Worm (Caenorhabditis elegans) whole organism, midembryonic: ENCODE results near the gene dhs-14.

Source experiments
- T22C8.4 ChIP-seq: fragments of 200-800 bp; sonication (Bioruptor generic); IDR thresholded peaks from 2 replicates; pipeline ENCODE4 v1.3.6; 2022; ENCODE audit warnings: missing genetic modification characterization, missing compliant biosample characterization
- cog-1 ChIP-seq: sonication (generic microtip); optimal IDR thresholded peaks from 2 replicates; lab custom pipeline; 2016; ENCODE audit warnings: missing genetic modification characterization, missing compliant biosample characterization
- flt-1 ChIP-seq: fragments of 200-800 bp; sonication (Bioruptor generic); IDR thresholded peaks from 2 replicates; pipeline ENCODE4 v1.3.6; 2022; ENCODE audit warnings: missing genetic modification characterization, missing compliant biosample characterization
- klf-2 ChIP-seq: fragments of 200-800 bp; sonication (Bioruptor generic); conservative IDR thresholded peaks from 2 replicates; pipeline ENCODE4 v1.3.6; 2022; ENCODE audit warnings: missing genetic modification reagents, missing genetic modification characterization, missing compliant biosample characterization
- med-1 ChIP-seq: sonication (generic microtip); optimal IDR thresholded peaks from 2 replicates; lab custom pipeline; 2017; ENCODE audit warnings: missing genetic modification characterization, mild to moderate bottlenecking, missing compliant biosample characterization, antibody characterized with exemption, missing genetic modification reagents; ENCODE audit not compliant: insufficient read depth
- ref-1 ChIP-seq: fragments of 200-800 bp; sonication (Bioruptor generic); conservative IDR thresholded peaks from 2 replicates; pipeline ENCODE4 v1.3.6; 2022; ENCODE audit warnings: missing genetic modification reagents, missing genetic modification characterization, missing compliant biosample characterization
- tab-1 ChIP-seq: fragments of 200-800 bp; sonication (Bioruptor generic); IDR thresholded peaks from 2 replicates; pipeline ENCODE4 v1.3.6; 2022; ENCODE audit warnings: missing genetic modification characterization, missing compliant biosample characterization
- ztf-23 ChIP-seq: fragments of 200-800 bp; sonication (Bioruptor generic); IDR thresholded peaks from 2 replicates; pipeline ENCODE4 v1.3.6; 2022; ENCODE audit warnings: missing genetic modification reagents, missing genetic modification characterization, missing compliant biosample characterization
- ztf-29 ChIP-seq: fragments of 200-800 bp; sonication (Bioruptor generic); IDR thresholded peaks from 2 replicates; pipeline ENCODE4 v1.3.6; 2022; ENCODE audit warnings: missing genetic modification reagents, missing genetic modification characterization, missing compliant biosample characterization

The dhs-14 gene

DNA sequence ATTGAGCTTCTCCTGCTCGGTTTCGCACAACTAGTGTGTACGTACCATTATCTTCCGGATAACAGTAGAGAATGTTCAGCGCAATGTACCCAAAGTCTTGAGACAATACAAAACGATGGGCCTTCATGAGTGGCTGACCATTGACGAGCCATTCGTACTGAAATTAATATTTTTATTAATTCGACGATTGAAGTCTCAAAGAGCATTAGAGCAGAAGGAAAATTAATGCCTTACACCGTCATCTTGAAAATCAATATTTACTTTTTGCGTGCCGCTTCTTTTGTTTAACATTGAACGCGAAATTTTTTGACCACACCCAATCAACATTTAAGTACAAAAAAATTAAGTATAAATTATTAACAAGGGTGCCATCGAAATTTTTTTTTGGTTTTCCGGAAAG lies 28.0 kb upstream of the dhs-14 start:
- TF ChIP-seq ztf-23 (GFP tag; lab: Robert Waterston, UW) (no peak), med-1 (GFP tag; lab: Kevin White, UChicago) (no peak), flt-1 (GFP tag; lab: Robert Waterston, UW) (no peak), klf-2 (GFP tag; lab: Robert Waterston, UW) (no peak), cog-1 (no peak), ztf-29 (GFP tag; lab: Robert Waterston, UW) (no peak), tab-1 (GFP tag; lab: Robert Waterston, UW) (no peak), T22C8.4 (GFP tag; lab: Robert Waterston, UW) (no peak)

DNA sequence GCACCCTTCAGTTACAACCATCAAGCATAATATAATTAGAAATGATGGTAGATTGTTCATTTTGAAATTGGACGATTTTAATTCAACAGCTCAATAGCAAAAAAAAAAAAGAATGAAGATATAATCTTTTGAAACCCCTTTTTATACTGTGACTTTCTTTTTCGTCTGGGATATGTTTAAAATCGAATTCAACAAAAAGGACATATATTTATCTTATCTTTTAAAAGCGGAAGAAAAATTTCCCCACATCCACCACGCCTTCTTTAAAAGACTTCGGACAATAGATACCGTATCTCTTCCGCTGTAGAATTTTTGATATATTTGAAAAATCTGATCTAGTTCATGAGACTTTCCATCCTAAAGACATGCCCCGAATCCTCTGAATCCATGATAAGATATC lies 15.8 kb upstream of the dhs-14 start, which contains the start of gene R05D8.11:
R05D8.11 (minus strand) TSS at position 101 of the 400 bp plus-strand sequence.
- TF ChIP-seq klf-2 (GFP tag; lab: Robert Waterston, UW) (no peak), tab-1 (GFP tag; lab: Robert Waterston, UW) (no peak), T22C8.4 (GFP tag; lab: Robert Waterston, UW) (no peak)

DNA sequence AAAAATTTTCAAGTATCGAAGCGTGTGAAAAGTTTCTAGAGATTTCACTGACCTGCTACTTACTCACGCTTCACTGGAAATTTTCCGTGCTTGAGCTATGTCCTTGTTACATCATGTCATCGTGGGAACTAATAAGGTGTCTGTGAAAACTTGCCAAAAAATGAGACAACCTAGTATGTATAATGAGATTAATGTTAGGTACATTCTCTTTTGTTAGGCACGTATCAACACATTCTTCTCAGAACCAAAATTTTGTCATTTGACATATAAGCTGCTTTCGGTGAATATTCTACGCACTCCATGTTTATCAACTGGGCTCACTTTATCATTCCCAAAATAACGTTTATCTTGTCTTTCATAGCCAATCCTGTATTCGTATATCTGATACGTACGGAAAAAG lies 9.0 kb upstream of the dhs-14 start, which contains the start of gene srj-18:
srj-18 (plus strand) TSS at position 301 of the 400 bp plus-strand sequence.
- TF ChIP-seq T22C8.4 (GFP tag; lab: Robert Waterston, UW) (no peak), flt-1 (GFP tag; lab: Robert Waterston, UW) (no peak), ztf-29 (GFP tag; lab: Robert Waterston, UW) (no peak), med-1 (GFP tag; lab: Kevin White, UChicago) (no peak), ztf-23 (GFP tag; lab: Robert Waterston, UW) (no peak), ref-1 (no peak), tab-1 (GFP tag; lab: Robert Waterston, UW) (no peak), klf-2 (GFP tag; lab: Robert Waterston, UW) (no peak), cog-1 (no peak)

DNA sequence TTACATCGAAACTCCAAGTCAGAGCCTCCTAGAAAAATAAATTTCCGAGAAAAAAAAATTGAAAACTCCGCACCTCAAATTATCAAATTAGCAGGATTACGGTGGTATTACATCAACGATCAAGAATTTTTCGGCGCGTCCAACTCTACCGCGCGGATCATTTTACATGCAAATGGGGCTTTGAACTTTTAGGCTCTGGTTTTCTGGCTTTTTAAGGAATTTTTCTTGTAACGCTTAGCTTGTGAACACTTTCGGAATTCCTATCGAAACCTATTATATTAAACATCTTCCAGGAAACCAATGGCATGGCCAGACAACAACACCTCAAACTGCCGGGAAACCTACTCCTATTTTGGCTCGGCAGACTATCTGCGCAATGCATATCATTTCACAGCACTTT lies 6.6 kb upstream of the dhs-14 start, which contains the start of gene srh-56:
srh-56 (plus strand) TSS at position 301 of the 400 bp plus-strand sequence.
- TF ChIP-seq ztf-29 (GFP tag; lab: Robert Waterston, UW) (no peak), tab-1 (GFP tag; lab: Robert Waterston, UW) (no peak), T22C8.4 (GFP tag; lab: Robert Waterston, UW) (no peak), flt-1 (GFP tag; lab: Robert Waterston, UW) (no peak), ztf-23 (GFP tag; lab: Robert Waterston, UW) (no peak), cog-1 (no peak), klf-2 (GFP tag; lab: Robert Waterston, UW) (no peak), ref-1 (no peak), med-1 (GFP tag; lab: Kevin White, UChicago) (no peak)

DNA sequence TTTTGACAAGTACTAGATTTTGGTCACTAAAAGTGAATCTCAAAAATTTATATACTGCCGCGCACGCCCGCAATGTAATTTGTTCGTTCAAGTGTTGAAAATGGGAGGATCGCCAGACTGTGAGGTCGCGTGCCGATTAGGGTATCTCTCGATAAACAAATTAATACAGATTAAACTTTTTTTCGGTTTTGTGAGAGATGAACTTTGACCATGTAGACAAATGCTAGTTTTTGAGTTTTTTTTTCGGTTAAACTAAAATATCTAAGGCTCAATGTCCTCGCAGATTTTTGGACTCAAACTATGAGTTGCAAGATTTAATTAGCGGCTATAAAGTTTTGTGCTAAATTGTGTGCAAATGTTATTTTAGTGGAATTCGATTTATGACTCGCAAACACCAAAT lies 4.8 kb upstream of the dhs-14 start, which contains the start of gene dhs-15:
dhs-15 (minus strand) TSS at position 101 of the 400 bp plus-strand sequence.
- TF ChIP-seq ref-1 (no peak), T22C8.4 (GFP tag; lab: Robert Waterston, UW) (no peak), med-1 (GFP tag; lab: Kevin White, UChicago) (no peak), tab-1 (GFP tag; lab: Robert Waterston, UW) (no peak), ztf-29 (GFP tag; lab: Robert Waterston, UW) (no peak), flt-1 (GFP tag; lab: Robert Waterston, UW) (no peak), cog-1 (no peak), klf-2 (GFP tag; lab: Robert Waterston, UW) (no peak), ztf-23 (GFP tag; lab: Robert Waterston, UW) (no peak)

DNA sequence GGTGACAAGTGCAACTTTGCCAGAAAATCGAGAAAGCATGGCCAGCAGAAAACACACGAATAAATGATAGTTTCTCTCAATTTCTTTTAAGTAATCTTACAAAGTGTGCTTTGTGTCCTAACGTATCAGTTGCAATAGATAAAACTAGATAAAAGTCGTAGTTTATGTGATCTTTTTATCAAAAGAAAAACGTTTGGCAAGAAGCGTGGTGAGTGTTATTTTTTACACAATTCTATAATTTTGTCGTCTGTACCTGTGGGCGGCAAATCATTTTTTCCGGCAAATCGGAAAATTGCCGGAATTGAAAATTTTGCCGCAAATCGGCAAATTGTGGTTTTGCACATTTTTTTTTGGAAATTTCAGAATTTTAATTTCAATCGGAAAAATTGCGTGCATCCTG lies 2.5 kb upstream of the dhs-14 start, which contains the start of gene R05D8.9:
R05D8.9 (minus strand) TSS at position 101 of the 400 bp plus-strand sequence.
- TF ChIP-seq cog-1 (no peak), flt-1 (GFP tag; lab: Robert Waterston, UW) (no peak), med-1 (GFP tag; lab: Kevin White, UChicago) (no peak), ref-1 (no peak), ztf-23 (GFP tag; lab: Robert Waterston, UW) (no peak), ztf-29 (GFP tag; lab: Robert Waterston, UW) (no peak), T22C8.4 (GFP tag; lab: Robert Waterston, UW) (no peak)

DNA sequence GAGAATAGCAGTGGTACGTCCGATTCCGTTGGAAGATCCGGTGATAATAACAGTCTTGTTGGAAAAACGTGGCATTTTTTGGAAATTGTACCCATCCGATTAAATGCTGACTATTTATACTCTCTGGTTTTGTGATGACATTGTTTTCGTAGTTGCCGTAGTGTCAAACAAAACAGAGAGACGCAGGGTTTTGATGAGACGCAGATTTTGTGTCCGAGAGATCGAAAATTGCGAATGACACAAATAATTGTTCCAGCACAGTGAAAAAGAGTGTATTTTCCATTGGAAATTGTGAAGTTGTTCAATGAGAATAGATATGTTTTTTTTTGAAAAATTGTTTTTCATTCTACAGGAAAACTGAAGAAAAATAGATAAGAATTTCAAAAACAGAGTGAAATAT lies 1.9 kb downstream of the dhs-14 start, which contains the start of gene R05D8.7:
R05D8.7 (minus strand) TSS at position 104 of the 400 bp plus-strand sequence.
- TF ChIP-seq flt-1 (GFP tag; lab: Robert Waterston, UW) = no peak
- TF ChIP-seq ref-1 = no peak
- TF ChIP-seq cog-1 = no peak
- no peak for TF ChIP-seq ztf-29 (GFP tag; lab: Robert Waterston, UW)

DNA sequence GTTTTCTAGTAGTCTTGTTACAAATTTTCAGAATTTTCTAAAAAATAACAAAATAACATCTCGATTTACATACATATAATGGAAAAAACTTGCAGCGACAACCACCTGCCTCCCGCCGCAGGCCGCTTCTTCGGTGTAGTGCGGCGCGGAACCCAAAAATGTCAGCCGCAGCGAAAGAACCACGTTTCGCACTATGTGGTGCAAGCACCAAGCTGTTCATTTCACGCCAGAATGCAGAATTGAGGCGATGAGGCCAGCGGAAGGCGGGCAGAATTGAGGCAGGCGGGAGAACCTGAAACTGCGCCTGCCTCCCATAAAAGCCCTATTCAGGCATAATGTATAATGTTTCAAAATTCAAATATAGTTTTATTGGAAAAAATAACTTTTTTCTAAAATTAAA lies 3.5 kb downstream of the dhs-14 start:
- TF ChIP-seq flt-1 (GFP tag; lab: Robert Waterston, UW) (no peak), tab-1 (GFP tag; lab: Robert Waterston, UW) (no peak), klf-2 (GFP tag; lab: Robert Waterston, UW) (no peak), T22C8.4 (GFP tag; lab: Robert Waterston, UW) (no peak), cog-1 (no peak), ztf-23 (GFP tag; lab: Robert Waterston, UW) (no peak), ref-1 (no peak), med-1 (GFP tag; lab: Kevin White, UChicago) (no peak), ztf-29 (GFP tag; lab: Robert Waterston, UW) (no peak)

DNA sequence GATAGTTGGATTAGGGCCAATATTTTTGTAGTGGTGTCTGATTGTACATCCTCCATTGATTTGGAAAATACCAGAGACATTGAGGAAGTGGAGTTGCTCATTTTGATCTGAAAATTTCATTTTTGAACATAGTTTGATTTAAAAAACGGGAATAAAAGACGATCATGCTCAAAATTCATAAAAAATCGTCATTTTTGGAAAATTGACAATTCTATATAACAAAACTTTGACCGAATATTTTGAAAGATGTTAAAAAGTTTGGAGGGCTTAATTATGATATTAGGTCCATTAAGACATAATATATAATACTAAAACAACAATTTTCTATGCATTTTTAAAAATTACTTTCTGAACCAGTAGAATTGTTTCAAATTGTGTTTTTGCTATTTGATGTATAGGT lies 5.5 kb downstream of the dhs-14 start, which contains the start of gene srg-58:
srg-58 (minus strand) TSS at position 101 of the 400 bp plus-strand sequence.
- TF ChIP-seq ztf-23 (GFP tag; lab: Robert Waterston, UW) (no peak), ref-1 (no peak), flt-1 (GFP tag; lab: Robert Waterston, UW) (no peak), klf-2 (GFP tag; lab: Robert Waterston, UW) (no peak), T22C8.4 (GFP tag; lab: Robert Waterston, UW) (no peak), med-1 (GFP tag; lab: Kevin White, UChicago) (no peak), tab-1 (GFP tag; lab: Robert Waterston, UW) (no peak), ztf-29 (GFP tag; lab: Robert Waterston, UW) (no peak), cog-1 (no peak)
